Worm (Caenorhabditis elegans): ENCODE measurements around the gene K06H7.2.

Gene K06H7.2

ce11 chrIII:8093079-8093623, at the start of gene K06H7.2:
Gene K06H7.2, plus strand, starts transcription at chrIII:8093573.
- TF ChIP-seq crh-2 (tag; optimal IDR thresholded peaks at IDR 0.05) (peak; percentile 74), mab-5 (tag; optimal IDR thresholded peaks at IDR 0.05) (peak; percentile 65), C34F6.9 (tag; optimal IDR thresholded peaks at IDR 0.05) (peak; percentile 95), zag-1 (tag; optimal IDR thresholded peaks at IDR 0.05) (peak; percentile 31), unc-55 (GFP tag; optimal IDR thresholded peaks at IDR 0.05) (peak; percentile 83), nhr-129 (tag; optimal IDR thresholded peaks at IDR 0.05) (peak; percentile 76), ztf-1 (GFP tag; conservative IDR thresholded peaks at IDR 0.05) (no peak), fos-1 (tag; optimal IDR thresholded peaks at IDR 0.05) (peak; percentile 36), ceh-16 (tag; optimal IDR thresholded peaks at IDR 0.05) (no peak), lin-11 (tag; optimal IDR thresholded peaks at IDR 0.05) (no peak), lsy-2 (tag; optimal IDR thresholded peaks at IDR 0.05) (peak; percentile 63 to 85), ztf-4 (tag; optimal IDR thresholded peaks at IDR 0.05) (peak; percentile 3), nhr-25 (tag; optimal IDR thresholded peaks at IDR 0.05) (peak; percentile 46), sma-9 (GFP tag; optimal IDR thresholded peaks at IDR 0.05) (no peak), sma-9 (tag; optimal IDR thresholded peaks at IDR 0.05) (no peak), sem-4 (tag; optimal IDR thresholded peaks at IDR 0.05) (peak; percentile 20), gmeb-1 (tag; optimal IDR thresholded peaks at IDR 0.05) (peak; percentile 45), skn-1 (tag; optimal IDR thresholded peaks at IDR 0.05) (peak; percentile 28), nhr-6 (tag; optimal IDR thresholded peaks at IDR 0.05) (peak; percentile 22), nhr-23 (tag; optimal IDR thresholded peaks at IDR 0.05) (no peak), lin-13 (GFP tag; optimal IDR thresholded peaks at IDR 0.05) (peak; percentile 28)

- TF ChIP-seq aly-2 (tag; optimal IDR thresholded peaks at IDR 0.05) (no peak), nhr-21 (tag; optimal IDR thresholded peaks at IDR 0.05) (peak; percentile 93), lin-13 (GFP tag; optimal IDR thresholded peaks at IDR 0.05) (peak; percentile 98), unc-55 (GFP tag; optimal IDR thresholded peaks at IDR 0.05) (peak; percentile 100), mdl-1 (tag; optimal IDR thresholded peaks at IDR 0.05) (peak in 1 of 2 experiments; percentile 90), snpc-4 (tag; optimal IDR thresholded peaks at IDR 0.05) (peak; percentile 85), crh-2 (tag; optimal IDR thresholded peaks at IDR 0.05) (peak; percentile 99), nhr-10 (tag; optimal IDR thresholded peaks at IDR 0.05) (peak; percentile 81), lin-11 (tag; optimal IDR thresholded peaks at IDR 0.05) (peak; percentile 95), R02D3.7 (tag; optimal IDR thresholded peaks at IDR 0.05) (peak; percentile 62), elt-1 (tag; optimal IDR thresholded peaks at IDR 0.05) (no peak), ama-1 (optimal IDR thresholded peaks at IDR 0.05) (peak; percentile 65), zag-1 (tag; optimal IDR thresholded peaks at IDR 0.05) (peak; percentile 99), egl-27 (tag; optimal IDR thresholded peaks at IDR 0.05) (peak; percentile 93), nhr-129 (tag; optimal IDR thresholded peaks at IDR 0.05) (peak; percentile 100), nhr-6 (tag; optimal IDR thresholded peaks at IDR 0.05) (peak; percentile 98), nhr-23 (tag; optimal IDR thresholded peaks at IDR 0.05) (no peak), blmp-1 (tag; optimal IDR thresholded peaks at IDR 0.05; ENCODE audit: insufficient read depth) (peak; percentile 65), skn-1 (tag; optimal IDR thresholded peaks at IDR 0.05) (peak; percentile 84), alr-1 (tag; optimal IDR thresholded peaks at IDR 0.05) (no peak), dmd-4 (tag; optimal IDR thresholded peaks at IDR 0.05) (no peak), unc-62 (GFP tag; optimal IDR thresholded peaks at IDR 0.05) (no peak), sem-4 (tag; optimal IDR thresholded peaks at IDR 0.05) (peak; percentile 96), C34F6.9 (tag; optimal IDR thresholded peaks at IDR 0.05) (peak; percentile 99), fos-1 (tag; optimal IDR thresholded peaks at IDR 0.05) (peak; percentile 99), Y55F3AM.14 (GFP tag; optimal IDR thresholded peaks at IDR 0.05) (peak; percentile 95), lin-39 (tag; optimal IDR thresholded peaks at IDR 0.05) (peak; percentile 98), ceh-16 (tag; optimal IDR thresholded peaks at IDR 0.05) (no peak), nhr-25 (tag; optimal IDR thresholded peaks at IDR 0.05) (peak; percentile 99), ztf-4 (tag; optimal IDR thresholded peaks at IDR 0.05) (peak; percentile 97), mab-5 (tag; optimal IDR thresholded peaks at IDR 0.05) (peak; percentile 93), gmeb-1 (tag; optimal IDR thresholded peaks at IDR 0.05) (peak; percentile 92), ztf-11 (tag; optimal IDR thresholded peaks at IDR 0.05) (peak; percentile 66), elt-3 (tag; optimal IDR thresholded peaks at IDR 0.05) (no peak), sma-3 (GFP tag; optimal IDR thresholded peaks at IDR 0.05) (peak; percentile 99), ztf-1 (GFP tag; conservative IDR thresholded peaks at IDR 0.05) (no peak), nhr-77 (tag; optimal IDR thresholded peaks at IDR 0.05) (peak; percentile 89), nhr-237 (tag; optimal IDR thresholded peaks at IDR 0.05) (peak; percentile 71), mbf-1 (tag; optimal IDR thresholded peaks at IDR 0.05) (no peak), nhr-11 (tag; optimal IDR thresholded peaks at IDR 0.05) (peak; percentile 86), unc-39 (tag; optimal IDR thresholded peaks at IDR 0.05) (peak; percentile 68), ZK546.5 (tag; optimal IDR thresholded peaks at IDR 0.05) (peak; percentile 81), nhr-12 (tag; optimal IDR thresholded peaks at IDR 0.05) (peak; percentile 28), sma-9 (GFP tag; optimal IDR thresholded peaks at IDR 0.05) (peak; percentile 95), sma-9 (tag; optimal IDR thresholded peaks at IDR 0.05) (no peak), peb-1 (tag; optimal IDR thresholded peaks at IDR 0.05) (no peak), lsy-2 (tag; optimal IDR thresholded peaks at IDR 0.05) (peak; percentile 92 to 98), ceh-82 (tag; optimal IDR thresholded peaks at IDR 0.05) (peak; percentile 96), F13H6.1 (tag; optimal IDR thresholded peaks at IDR 0.05) (peak; percentile 98)
These were observed 49.6 kb upstream of the K06H7.2 start for ce11 chrIII:8043784-8044183.
